Fruit fly (Drosophila melanogaster): Measurements from ENCODE around the gene CG18766.

- TF ChIP-seq usp (GFP tag; optimal IDR thresholded peaks at IDR 0.05) (no peak), pan (optimal IDR thresholded peaks at IDR 0.05) (no peak), psq (optimal IDR thresholded peaks at IDR 0.05) (no peak), CG8478 (optimal IDR thresholded peaks at IDR 0.05) (no peak)
These were observed 24.1 kb downstream of the CG18766 start for dm6 chr3R:27220829-27221463.

Measured in whole organism.